Fruit fly (Drosophila melanogaster) whole organism, embryonic: ENCODE results near the gene fz.

Experiments used
- Atf6 ChIP-seq: fragments of 200-800 bp; sonication (Bioruptor generic); IDR thresholded peaks from 2 replicates; pipeline ENCODE4 v1.3.6; 2022; ENCODE audit warnings: missing biosample characterization, missing genetic modification characterization
- CG10543 ChIP-seq: fragments of 200-800 bp; sonication (Bioruptor generic); optimal IDR thresholded peaks from 3 replicates; lab custom pipeline; 2017; ENCODE audit warnings: missing biosample characterization, mild to moderate bottlenecking, missing genetic modification characterization, moderate library complexity
- CG11723 ChIP-seq: fragments of 200-800 bp; sonication (Bioruptor generic); optimal IDR thresholded peaks from 2 replicates; lab custom pipeline; 2017; ENCODE audit warnings: missing biosample characterization, mild to moderate bottlenecking, missing genetic modification characterization
- CG14014 ChIP-seq: fragments of 200-800 bp; sonication (Bioruptor generic); IDR thresholded peaks from 2 replicates; pipeline ENCODE4 v1.3.6; 2022; ENCODE audit warnings: missing biosample characterization, missing genetic modification characterization
- CG14965 ChIP-seq: fragments of 200-800 bp; sonication (Bioruptor generic); optimal IDR thresholded peaks from 2 replicates; lab custom pipeline; 2016; ENCODE audit warnings: missing biosample characterization, missing genetic modification characterization, borderline replicate concordance
- CG15479 ChIP-seq: fragments of 200-800 bp; sonication (Bioruptor generic); optimal IDR thresholded peaks from 3 replicates; lab custom pipeline; 2019; ENCODE audit warnings: missing biosample characterization, mild to moderate bottlenecking, missing genetic modification characterization, moderate library complexity
- CG18619 ChIP-seq: fragments of 200-800 bp; sonication (Bioruptor generic); optimal IDR thresholded peaks from 3 replicates; lab custom pipeline; 2017; ENCODE audit warnings: missing biosample characterization, mild to moderate bottlenecking, missing genetic modification characterization
- CG18764 ChIP-seq: fragments of 200-800 bp; sonication (Bioruptor generic); optimal IDR thresholded peaks from 3 replicates; lab custom pipeline; 2016; ENCODE audit warnings: missing biosample characterization, missing genetic modification characterization
- CG2116 ChIP-seq: fragments of 200-800 bp; sonication (Bioruptor generic); optimal IDR thresholded peaks from 3 replicates; lab custom pipeline; 2018; ENCODE audit warnings: missing biosample characterization, mild to moderate bottlenecking, missing genetic modification characterization
- CG2678 ChIP-seq: fragments of 200-800 bp; sonication (Bioruptor generic); optimal IDR thresholded peaks from 3 replicates; lab custom pipeline; 2019; ENCODE audit warnings: missing biosample characterization, mild to moderate bottlenecking, missing genetic modification characterization, moderate library complexity
- CG4328 ChIP-seq: fragments of 200-800 bp; sonication (Bioruptor generic); optimal IDR thresholded peaks from 3 replicates; lab custom pipeline; 2017; ENCODE audit warnings: missing biosample characterization, missing genetic modification reagents, missing genetic modification characterization
- CG6765 ChIP-seq: fragments of 200-800 bp; sonication (Bioruptor generic); optimal IDR thresholded peaks from 3 replicates; lab custom pipeline; 2017; ENCODE audit warnings: missing biosample characterization, mild to moderate bottlenecking, missing genetic modification characterization
- CG7271 ChIP-seq: fragments of 200-800 bp; sonication (Bioruptor generic); optimal IDR thresholded peaks from 2 replicates; lab custom pipeline; 2018; ENCODE audit warnings: missing biosample characterization, mild to moderate bottlenecking, missing genetic modification characterization, moderate library complexity
- CG7372 ChIP-seq: fragments of 200-800 bp; sonication (Bioruptor generic); IDR thresholded peaks from 2 replicates; pipeline ENCODE4 v1.3.6; 2022; ENCODE audit warnings: missing biosample characterization, missing genetic modification characterization
- CG7839 ChIP-seq: fragments of 200-800 bp; sonication (Bioruptor generic); optimal IDR thresholded peaks from 3 replicates; lab custom pipeline; 2018; ENCODE audit warnings: missing biosample characterization, mild to moderate bottlenecking, missing genetic modification characterization, moderate library complexity
- CG8924 ChIP-seq: fragments of 200-800 bp; optimal IDR thresholded peaks from 3 replicates; lab custom pipeline; 2019; ENCODE audit warnings: missing biosample characterization, mild to moderate bottlenecking, missing genetic modification characterization, moderate library complexity
- CG9437 ChIP-seq: fragments of 200-800 bp; sonication (Bioruptor generic); optimal IDR thresholded peaks from 2 replicates; lab custom pipeline; 2018; ENCODE audit warnings: missing biosample characterization, mild to moderate bottlenecking, missing genetic modification characterization
- D ChIP-seq, 2 experiments: fragments of 200-800 bp in 1 of 2; fragments of >200 bp in 1 of 2; sonication (Bioruptor generic) in 1 of 2; optimal IDR thresholded peaks; 2 replicates in 1 of 2; 3 replicates in 1 of 2; lab custom pipeline; 2017; ENCODE audit warnings: mild to moderate bottlenecking in 1 of 2, missing biosample characterization in 1 of 2, missing genetic modification characterization in 1 of 2, missing genetic modification reagents in 1 of 2
- D19A ChIP-seq: fragments of 200-800 bp; optimal IDR thresholded peaks from 3 replicates; lab custom pipeline; 2019; ENCODE audit warnings: missing biosample characterization, mild to moderate bottlenecking, missing genetic modification characterization, moderate library complexity
- Dp ChIP-seq: fragments of 200-800 bp; sonication (Bioruptor generic); optimal IDR thresholded peaks from 2 replicates; lab custom pipeline; 2018; ENCODE audit warnings: missing biosample characterization, mild to moderate bottlenecking, missing genetic modification characterization, moderate library complexity
- Gug ChIP-seq: fragments of 200-800 bp; sonication (Bioruptor generic); IDR thresholded peaks from 4 replicates; pipeline ENCODE4 v1.3.6; 2022; ENCODE audit warnings: missing biosample characterization, missing genetic modification characterization
- Hey ChIP-seq: fragments of 200-800 bp; sonication (Bioruptor generic); optimal IDR thresholded peaks from 3 replicates; lab custom pipeline; 2018; ENCODE audit warnings: missing biosample characterization, mild to moderate bottlenecking, missing genetic modification characterization
- Hr39 ChIP-seq: fragments of >200 bp; optimal IDR thresholded peaks from 2 replicates; lab custom pipeline; 2017
- Mad ChIP-seq: fragments of 200-800 bp; sonication (Bioruptor generic); optimal IDR thresholded peaks from 2 replicates; lab custom pipeline; 2016; ENCODE audit warnings: missing biosample characterization, missing genetic modification characterization
- Mes4 ChIP-seq: fragments of 200-800 bp; sonication (Bioruptor generic); optimal IDR thresholded peaks from 2 replicates; lab custom pipeline; 2016; ENCODE audit warnings: missing biosample characterization, missing genetic modification characterization
- Mrtf ChIP-seq: fragments of 200-800 bp; sonication (Bioruptor generic); IDR thresholded peaks from 3 replicates; pipeline ENCODE4 v1.3.6; 2022; ENCODE audit warnings: missing biosample characterization, missing genetic modification characterization
- NfI ChIP-seq: fragments of 200-800 bp; sonication (Bioruptor generic); optimal IDR thresholded peaks from 3 replicates; lab custom pipeline; 2018; ENCODE audit warnings: missing biosample characterization, mild to moderate bottlenecking, missing genetic modification characterization, moderate library complexity
- Scr ChIP-seq: fragments of 200-800 bp; sonication (Bioruptor generic); IDR thresholded peaks from 2 replicates; pipeline ENCODE4 v1.3.6; 2022; ENCODE audit warnings: missing biosample characterization, missing genetic modification characterization; ENCODE audit not compliant: partially characterized antibody
- Sry-β ChIP-seq: fragments of 200-800 bp; sonication (Bioruptor generic); optimal IDR thresholded peaks from 2 replicates; lab custom pipeline; 2018; ENCODE audit warnings: missing biosample characterization, mild to moderate bottlenecking, missing genetic modification characterization, moderate library complexity
- aop ChIP-seq: fragments of 200-800 bp; sonication (Bioruptor generic); IDR thresholded peaks from 2 replicates; pipeline ENCODE4 v1.3.6; 2022; ENCODE audit warnings: missing biosample characterization, missing genetic modification characterization
- bbx ChIP-seq: fragments of 200-800 bp; sonication (Bioruptor generic); IDR thresholded peaks from 2 replicates; pipeline ENCODE4 v1.3.6; 2022; ENCODE audit warnings: missing biosample characterization, missing genetic modification characterization; ENCODE audit not compliant: partially characterized antibody
- crol ChIP-seq: fragments of 200-800 bp; sonication (Bioruptor generic); IDR thresholded peaks from 2 replicates; pipeline ENCODE4 v1.3.6; 2022; ENCODE audit warnings: missing biosample characterization, missing genetic modification characterization
- cwo ChIP-seq: fragments of 200-800 bp; sonication (Bioruptor generic); optimal IDR thresholded peaks from 3 replicates; lab custom pipeline; 2017; ENCODE audit warnings: missing biosample characterization, missing genetic modification characterization, mild to moderate bottlenecking, moderate library complexity, missing genetic modification reagents
- dysf ChIP-seq: fragments of 200-800 bp; sonication (Bioruptor generic); IDR thresholded peaks from 3 replicates; pipeline ENCODE4 v1.3.6; 2022; ENCODE audit warnings: missing biosample characterization, missing genetic modification characterization
- gem ChIP-seq: fragments of 200-800 bp; sonication (Bioruptor generic); optimal IDR thresholded peaks from 2 replicates; lab custom pipeline; 2019; ENCODE audit warnings: missing biosample characterization, mild to moderate bottlenecking, missing genetic modification characterization, moderate library complexity
- hth ChIP-seq: fragments of >200 bp; optimal IDR thresholded peaks from 2 replicates; lab custom pipeline; 2017; ENCODE audit warnings: inconsistent platforms
- mam ChIP-seq: fragments of 200-800 bp; sonication (Bioruptor generic); optimal IDR thresholded peaks from 3 replicates; lab custom pipeline; 2016; ENCODE audit warnings: missing biosample characterization, missing genetic modification characterization
- nerfin-1 ChIP-seq: fragments of 200-800 bp; sonication (Bioruptor generic); optimal IDR thresholded peaks from 3 replicates; lab custom pipeline; 2019; ENCODE audit warnings: missing biosample characterization, mild to moderate bottlenecking, missing genetic modification characterization, moderate library complexity
- peb ChIP-seq: fragments of 200-800 bp; sonication (Bioruptor generic); IDR thresholded peaks from 2 replicates; pipeline ENCODE4 v1.3.6; 2022; ENCODE audit warnings: missing biosample characterization, missing genetic modification characterization
- pfk ChIP-seq: fragments of 200-800 bp; sonication (Bioruptor generic); optimal IDR thresholded peaks from 2 replicates; lab custom pipeline; 2018; ENCODE audit warnings: missing biosample characterization, mild to moderate bottlenecking, missing genetic modification characterization, moderate library complexity
- scrt ChIP-seq: fragments of 200-800 bp; sonication (Bioruptor generic); optimal IDR thresholded peaks from 2 replicates; lab custom pipeline; 2018; ENCODE audit warnings: missing biosample characterization, mild to moderate bottlenecking, missing genetic modification characterization, moderate library complexity
- slou ChIP-seq: fragments of 200-800 bp; sonication (Bioruptor generic); optimal IDR thresholded peaks from 3 replicates; lab custom pipeline; 2016; ENCODE audit warnings: missing biosample characterization, missing genetic modification characterization
- sna ChIP-seq: fragments of 200-800 bp; sonication (Bioruptor generic); IDR thresholded peaks from 2 replicates; pipeline ENCODE4 v1.3.6; 2022; ENCODE audit warnings: missing biosample characterization, missing genetic modification characterization; ENCODE audit not compliant: partially characterized antibody
- sqz ChIP-seq: fragments of 200-800 bp; sonication (Bioruptor generic); optimal IDR thresholded peaks from 3 replicates; lab custom pipeline; 2018; ENCODE audit warnings: missing biosample characterization, mild to moderate bottlenecking, missing genetic modification characterization
- stwl ChIP-seq: fragments of 200-800 bp; sonication (Bioruptor generic); optimal IDR thresholded peaks from 3 replicates; lab custom pipeline; 2018; ENCODE audit warnings: missing biosample characterization, mild to moderate bottlenecking, missing genetic modification characterization, moderate library complexity
- tgo ChIP-seq: fragments of 200-800 bp; sonication (Bioruptor generic); IDR thresholded peaks from 3 replicates; pipeline ENCODE4 v1.3.6; 2022; ENCODE audit warnings: missing biosample characterization, missing genetic modification characterization
- ttk ChIP-seq: fragments of 200-800 bp; sonication (Bioruptor generic); IDR thresholded peaks from 2 replicates; pipeline ENCODE4 v2.1.2; 2022; ENCODE audit warnings: missing biosample characterization, missing genetic modification characterization
- vnd ChIP-seq: fragments of 200-800 bp; sonication (Bioruptor generic); IDR thresholded peaks from 3 replicates; pipeline ENCODE4 v1.3.6; 2022; ENCODE audit warnings: missing biosample characterization, missing genetic modification characterization; ENCODE audit not compliant: partially characterized antibody
- wek ChIP-seq: fragments of 200-800 bp; sonication (Bioruptor generic); optimal IDR thresholded peaks from 3 replicates; lab custom pipeline; 2018; ENCODE audit warnings: missing biosample characterization, mild to moderate bottlenecking, missing genetic modification characterization, moderate library complexity
- zen ChIP-seq: fragments of 200-800 bp; sonication (Bioruptor generic); optimal IDR thresholded peaks from 3 replicates; lab custom pipeline; 2018; ENCODE audit warnings: missing biosample characterization, mild to moderate bottlenecking, missing genetic modification characterization, moderate library complexity

Gene fz

DNA sequence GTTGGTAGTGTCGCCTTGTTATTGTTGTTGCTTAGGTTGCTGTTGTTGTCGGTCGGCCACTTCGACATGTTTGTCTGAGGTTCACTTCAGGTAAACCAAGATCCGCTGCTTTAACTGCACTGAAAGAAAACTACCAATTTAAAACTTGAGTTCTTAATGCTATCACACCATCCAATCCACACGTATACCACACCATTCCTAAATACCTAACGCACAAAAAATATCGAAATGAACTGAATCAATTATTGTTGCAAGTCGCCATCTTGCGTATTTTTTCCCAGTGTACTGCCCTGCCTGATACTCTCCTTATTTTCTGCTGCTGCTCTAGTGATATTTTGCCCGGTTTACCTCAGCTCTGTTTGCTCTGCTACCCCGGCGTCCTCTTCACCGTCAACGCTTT lies 64.7 kb downstream of the fz start (continued):
- TF ChIP-seq Gug (GFP tag; lab: Robert Waterston, UW), result peak; percentile 13; the same call in 1 of the 4 replicates
- TF ChIP-seq CG10543 (GFP tag; lab: Kevin White, UChicago), result no peak
- no peak for TF ChIP-seq Mrtf
- TF ChIP-seq Atf6, result peak; percentile 36; the same call in 1 of the 2 replicates
- TF ChIP-seq tgo (GFP tag; lab: Robert Waterston, UW), result no peak; the same call in 2 of the 3 replicates
- TF ChIP-seq sqz, result no peak
- no peak for TF ChIP-seq hth
- no peak for TF ChIP-seq Hey (tag; lab: Kevin White, UChicago)
- TF ChIP-seq Mad (GFP tag; lab: Kevin White, UChicago), result peak; percentile 11
- no peak for TF ChIP-seq CG6765
- TF ChIP-seq vnd (GFP tag; lab: Robert Waterston, UW), result no peak
- TF ChIP-seq peb (GFP tag; lab: Robert Waterston, UW), result no peak
- peak; percentile 45 for TF ChIP-seq CG18764 (GFP tag; lab: Kevin White, UChicago)
- no peak for TF ChIP-seq stwl (tag; lab: Kevin White, UChicago)
- peak; percentile 24 for TF ChIP-seq cwo (GFP tag; lab: Kevin White, UChicago)
- TF ChIP-seq mam (GFP tag; lab: Kevin White, UChicago), result peak; percentile 72
- TF ChIP-seq D19A (tag; lab: Kevin White, UChicago), result peak; percentile 45
- peak; percentile 22 for TF ChIP-seq wek (GFP tag; lab: Kevin White, UChicago)
- no peak for TF ChIP-seq Hr39 (lab: Kevin White, UChicago)
- peak; percentile 36; the same call in 1 of the 2 replicates for TF ChIP-seq crol (GFP tag; lab: Robert Waterston, UW)
- TF ChIP-seq NfI, result peak; percentile 57
- no peak for TF ChIP-seq CG14965 (GFP tag; lab: Kevin White, UChicago)
- TF ChIP-seq Sry-β, result no peak
- TF ChIP-seq D (optimal IDR thresholded peaks at IDR 0.05; lab: Kevin White, UChicago), result no peak
- TF ChIP-seq D (GFP tag; optimal IDR thresholded peaks at IDR 0.05; lab: Kevin White, UChicago), result peak; percentile 41
- no peak for TF ChIP-seq scrt (GFP tag; lab: Kevin White, UChicago)
- peak; percentile 39 for TF ChIP-seq ttk (GFP tag; lab: Robert Waterston, UW)
- TF ChIP-seq CG14014, result 0 out of 2 replicates have a peak, but pooled peaks have one; percentile 27

DNA sequence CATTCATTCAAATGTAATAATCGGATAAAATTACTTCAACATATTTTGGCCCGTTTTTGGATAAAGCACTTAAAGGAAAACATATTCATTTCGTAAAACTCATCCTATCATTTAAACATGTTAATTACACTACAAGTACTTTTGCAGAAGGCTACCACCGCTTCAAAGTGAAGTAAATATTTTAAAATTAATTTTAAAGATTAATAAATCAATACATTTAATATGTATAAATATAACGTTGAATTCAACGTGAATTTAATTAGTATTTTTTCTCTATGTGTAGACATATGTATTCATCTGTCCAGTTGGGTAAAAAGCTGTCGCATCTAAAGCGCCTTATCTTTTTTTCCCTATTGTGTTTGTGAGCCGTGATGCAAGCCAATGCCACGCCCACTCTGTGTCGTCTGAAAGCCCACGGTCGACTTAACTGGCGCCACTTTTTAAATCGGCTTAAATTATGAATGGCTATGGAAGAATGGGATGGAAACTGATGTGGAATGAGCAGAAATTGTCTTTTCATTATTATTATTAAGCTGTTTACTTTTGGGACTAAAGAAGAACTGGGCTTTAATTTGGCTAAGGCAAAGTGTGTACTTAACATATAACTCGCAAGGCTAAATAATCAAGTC lies 69.3 kb downstream of the fz start:
- TF ChIP-seq CG7271 (tag; lab: Kevin White, UChicago) (no peak), CG2116 (no peak), CG15479 (no peak), Dp (GFP tag; lab: Kevin White, UChicago) (no peak), Scr (GFP tag; lab: Robert Waterston, UW) (no peak), zen (tag; lab: Kevin White, UChicago) (no peak), nerfin-1 (no peak), aop (GFP tag; lab: Robert Waterston, UW) (no peak), CG11723 (GFP tag; lab: Kevin White, UChicago) (no peak), CG2678 (tag; lab: Kevin White, UChicago) (peak; percentile 24), CG7839 (tag; lab: Kevin White, UChicago) (peak; percentile 13), bbx (GFP tag; lab: Robert Waterston, UW) (no peak), slou (GFP tag; lab: Kevin White, UChicago) (no peak), pfk (GFP tag; lab: Kevin White, UChicago) (no peak), gem (tag; lab: Kevin White, UChicago) (peak; percentile 40), CG8924 (no peak), sna (GFP tag; lab: Robert Waterston, UW) (no peak), CG18619 (GFP tag; lab: Kevin White, UChicago) (no peak), CG4328 (GFP tag; lab: Kevin White, UChicago) (no peak), dysf (GFP tag; lab: Robert Waterston, UW) (no peak), CG9437 (GFP tag; lab: Kevin White, UChicago) (no peak), Mes4 (GFP tag; lab: Kevin White, UChicago) (no peak), CG7372 (GFP tag; lab: Robert Waterston, UW) (no peak)
